Fruit fly (Drosophila melanogaster) S2 (cell line): ENCODE data around the gene CG31533.

Experiments used
- CG8478 ChIP-seq: fragments of >200 bp; optimal IDR thresholded peaks from 2 replicates; lab custom pipeline; 2018
- CTCF ChIP-seq, 2 experiments: fragments of >200 bp; optimal IDR thresholded peaks; 2 replicates each; lab custom pipeline; 2018

The CG31533 gene

dm6 chr3R:14157331-14157730 lies at the start of gene CG31533:
TSS of gene CG31533 (minus strand) at chr3R:14157431.
- TF ChIP-seq CTCF (optimal IDR thresholded peaks at IDR 0.05; lab: Kevin White, UChicago) (no peak), CG8478 (lab: Kevin White, UChicago) (no peak)

dm6 chr3R:14162176-14162759 lies 5.0 kb upstream of the CG31533 start, which contains the start of gene CG3199:
TSS of gene CG3199 (plus strand) at chr3R:14162709.
- TF ChIP-seq CTCF (optimal IDR thresholded peaks at IDR 0.05; lab: Kevin White, UChicago), result no peak
- TF ChIP-seq CG8478 (lab: Kevin White, UChicago), result no peak

- TF ChIP-seq CG8478 (lab: Kevin White, UChicago) (no peak), CTCF (optimal IDR thresholded peaks at IDR 0.05; lab: Kevin White, UChicago) (no peak)
Measured at dm6 chr3R:14160178-14160577, 2.9 kb upstream of the CG31533 start, which contains the start of gene CG31327. TSS of gene CG31327 (minus strand) at chr3R:14160278.

DNA sequence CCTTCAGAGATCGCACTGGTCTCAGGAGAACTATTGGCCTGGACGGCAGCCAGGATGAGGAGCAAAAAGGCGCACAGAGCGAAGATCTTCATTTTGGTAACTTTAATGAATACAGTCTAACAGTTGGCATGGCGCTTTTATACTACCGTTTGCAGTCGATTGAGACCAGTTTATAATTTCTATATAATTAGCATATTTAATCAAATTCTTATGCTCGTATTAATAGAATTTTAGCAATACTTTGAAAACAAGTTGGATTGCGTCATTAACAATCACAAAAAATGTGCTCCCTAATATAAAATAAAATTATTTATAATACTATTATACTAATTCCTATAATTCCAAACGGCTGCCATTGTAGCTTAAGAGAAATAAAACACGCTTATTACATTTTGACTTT lies 2.9 kb downstream of the CG31533 start, which contains the start of gene CG44215:
Gene CG44215, minus strand, starts transcription at position 101 of the 400 bp plus-strand sequence.
- TF ChIP-seq CG8478 (lab: Kevin White, UChicago) (no peak), CTCF (optimal IDR thresholded peaks at IDR 0.05; lab: Kevin White, UChicago) (no peak)

DNA sequence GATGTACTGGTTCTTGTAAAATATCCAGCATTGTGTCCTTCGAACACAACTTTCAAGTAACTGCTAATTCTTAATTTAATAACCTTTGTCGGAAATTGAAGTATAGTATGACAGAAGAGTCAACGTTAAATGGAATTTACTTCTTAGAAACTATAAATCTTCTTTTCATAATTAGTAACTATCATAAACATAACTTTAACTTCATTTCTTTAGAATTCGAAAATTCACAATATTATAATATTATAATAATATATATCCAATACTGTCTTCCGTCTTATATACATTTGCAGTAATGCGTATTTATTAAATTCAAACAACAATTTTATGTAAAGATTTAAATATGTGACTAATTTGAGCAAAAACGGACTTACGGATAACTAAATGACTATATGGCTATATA lies 3.5 kb downstream of the CG31533 start, which contains the start of gene Recs1:
Gene Recs1, minus strand, starts transcription at position 101 of the 400 bp plus-strand sequence.
- TF ChIP-seq CG8478 (lab: Kevin White, UChicago) (no peak), CTCF (optimal IDR thresholded peaks at IDR 0.05; lab: Kevin White, UChicago) (no peak)

dm6 chr3R:14152550-14152949 lies 4.7 kb downstream of the CG31533 start, which contains the start of gene CG42500:
TSS of gene CG42500 (minus strand) at chr3R:14152650.
- TF ChIP-seq CG8478 (lab: Kevin White, UChicago), result no peak
- TF ChIP-seq CTCF (optimal IDR thresholded peaks at IDR 0.05; lab: Kevin White, UChicago), result no peak

dm6 chr3R:14151840-14152239 lies 5.4 kb downstream of the CG31533 start, which contains the start of gene CG14355:
TSS of gene CG14355 (minus strand) at chr3R:14151940.
- TF ChIP-seq CTCF (optimal IDR thresholded peaks at IDR 0.05; lab: Kevin White, UChicago) (no peak), CG8478 (lab: Kevin White, UChicago) (no peak)

DNA sequence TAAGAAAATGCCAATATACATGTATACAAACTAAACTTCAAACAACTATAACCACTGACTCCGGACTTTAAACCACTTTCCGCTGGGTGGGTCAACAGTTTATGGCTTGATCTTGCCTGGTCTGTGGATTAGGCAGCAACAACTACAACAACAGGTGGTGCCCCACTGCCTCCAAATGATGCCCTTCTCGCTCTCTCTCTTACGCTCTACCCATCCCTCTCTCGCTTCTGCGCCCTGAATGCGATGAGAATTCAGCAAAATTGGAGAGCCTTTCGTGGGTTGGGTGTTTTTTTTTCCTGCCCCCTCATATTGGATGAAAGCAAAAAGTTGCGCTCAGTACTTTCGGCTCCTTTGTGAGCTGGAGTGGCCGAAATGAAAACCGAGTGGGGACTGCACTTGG lies 16.3 kb downstream of the CG31533 start:
- TF ChIP-seq CG8478 (lab: Kevin White, UChicago) (no peak), CTCF (optimal IDR thresholded peaks at IDR 0.05; lab: Kevin White, UChicago) (no peak)

- TF ChIP-seq CG8478 (lab: Kevin White, UChicago) (no peak), CTCF (optimal IDR thresholded peaks at IDR 0.05; lab: Kevin White, UChicago) (no peak)
Measured at dm6 chr3R:14131972-14132371, 25.3 kb downstream of the CG31533 start, which contains the start of gene CG14356. TSS of gene CG14356 (minus strand) at chr3R:14132072.

DNA sequence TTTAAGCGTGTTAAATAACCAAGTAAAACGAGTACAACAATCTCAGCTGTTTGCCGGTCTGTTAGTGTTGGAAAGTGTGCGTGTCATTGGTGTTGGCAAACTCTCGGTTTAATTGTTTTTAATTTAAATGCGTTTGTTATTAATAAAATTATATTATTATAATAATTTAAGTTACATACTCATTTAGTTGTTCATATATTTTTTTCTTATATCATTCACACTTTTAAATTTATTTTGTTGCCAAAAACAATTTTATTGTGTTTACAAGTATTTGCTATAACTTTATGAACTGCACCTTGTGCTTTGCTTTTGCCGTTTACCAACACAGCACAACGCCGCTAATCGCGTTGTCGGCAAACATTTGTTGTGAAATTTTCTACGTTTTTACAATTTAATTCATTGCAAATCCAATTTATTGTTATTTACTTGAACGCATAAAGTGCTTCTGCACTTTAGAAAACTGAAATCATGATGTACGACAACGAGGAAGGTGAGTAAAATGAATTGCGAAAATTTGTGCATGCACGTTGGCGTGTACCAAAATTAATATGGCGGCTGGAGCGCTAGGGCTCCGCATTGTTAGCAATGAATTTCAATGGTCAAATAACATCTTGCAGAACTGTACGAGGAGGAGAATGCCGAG lies 31.6 kb downstream of the CG31533 start, which contains the start of the genes 140up and Polr2B:
Gene 140up, minus strand, starts transcription at position 70 of the 643 bp plus-strand sequence.
Gene Polr2B, plus strand, starts transcription at position 313 of the 643 bp plus-strand sequence.
- TF ChIP-seq CG8478 (lab: Kevin White, UChicago) (no peak), CTCF (optimal IDR thresholded peaks at IDR 0.05; lab: Kevin White, UChicago) (no peak)

dm6 chr3R:14122347-14122812 lies 34.9 kb downstream of the CG31533 start, which contains the start of the genes Abi and twf:
TSS of gene Abi (minus strand) at chr3R:14122420.
TSS of gene twf (plus strand) at chr3R:14122654.
- TF ChIP-seq CTCF (optimal IDR thresholded peaks at IDR 0.05; lab: Kevin White, UChicago) (no peak), CG8478 (lab: Kevin White, UChicago) (no peak)

DNA sequence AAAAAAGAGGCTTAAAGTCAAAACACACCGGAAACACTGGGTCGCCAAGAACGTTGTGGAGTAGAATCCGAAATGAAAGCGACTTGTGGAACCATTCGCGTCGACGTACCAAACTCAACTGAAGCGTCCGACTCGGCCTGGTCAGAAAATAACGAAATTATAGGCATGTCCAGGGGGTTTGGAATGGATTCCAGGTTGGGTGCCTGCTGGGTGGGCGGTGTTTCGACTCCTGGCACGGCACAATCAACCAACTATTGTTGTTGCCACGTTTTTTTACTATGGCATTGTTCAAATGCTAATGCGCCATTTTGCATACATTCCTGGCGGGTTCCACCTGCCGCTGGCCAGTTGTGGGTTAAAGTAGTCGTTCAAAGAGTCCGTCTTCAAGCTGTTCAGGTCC lies 38.9 kb downstream of the CG31533 start, which contains the start of gene Kif19A:
Gene Kif19A, minus strand, starts transcription at position 101 of the 400 bp plus-strand sequence.
- TF ChIP-seq CG8478 (lab: Kevin White, UChicago) (no peak), CTCF (optimal IDR thresholded peaks at IDR 0.05; lab: Kevin White, UChicago) (no peak)

dm6 chr3R:14116088-14116487 lies 41.1 kb downstream of the CG31533 start:
- TF ChIP-seq CTCF (optimal IDR thresholded peaks at IDR 0.05; lab: Kevin White, UChicago), result no peak
- no peak for TF ChIP-seq CG8478 (lab: Kevin White, UChicago)

DNA sequence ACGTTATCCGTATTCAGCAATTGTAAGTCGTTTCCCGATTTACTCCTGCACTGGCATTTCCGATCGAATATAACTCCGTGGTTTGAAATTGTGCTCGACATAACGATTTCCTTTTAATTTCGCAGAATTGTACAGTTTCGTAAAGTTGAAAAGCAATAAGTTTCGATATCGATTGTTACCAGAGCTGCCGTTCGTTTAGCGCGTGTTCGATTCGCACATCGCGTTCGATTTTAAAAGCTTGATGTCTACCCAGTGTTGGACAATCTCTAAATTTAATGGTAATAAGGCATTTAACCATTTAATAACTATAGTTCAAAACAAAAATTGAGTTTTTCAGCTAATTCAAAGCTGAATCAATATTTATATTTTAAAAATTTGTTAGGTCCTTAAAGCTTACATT lies 45.2 kb downstream of the CG31533 start, which contains the start of gene CG14357:
Gene CG14357, minus strand, starts transcription at position 101 of the 400 bp plus-strand sequence.
- no peak for TF ChIP-seq CG8478 (lab: Kevin White, UChicago)
- no peak for TF ChIP-seq CTCF (optimal IDR thresholded peaks at IDR 0.05; lab: Kevin White, UChicago)
